Worm (Caenorhabditis elegans) whole organism, midembryonic: ENCODE data around the gene srw-77.

Experiments
- T22C8.4 ChIP-seq: fragments of 200-800 bp; sonication (Bioruptor generic); IDR thresholded peaks from 2 replicates; pipeline ENCODE4 v1.3.6; 2022; ENCODE audit warnings: missing genetic modification characterization, missing compliant biosample characterization
- flt-1 ChIP-seq: fragments of 200-800 bp; sonication (Bioruptor generic); IDR thresholded peaks from 2 replicates; pipeline ENCODE4 v1.3.6; 2022; ENCODE audit warnings: missing genetic modification characterization, missing compliant biosample characterization
- tab-1 ChIP-seq: fragments of 200-800 bp; sonication (Bioruptor generic); IDR thresholded peaks from 2 replicates; pipeline ENCODE4 v1.3.6; 2022; ENCODE audit warnings: missing genetic modification characterization, missing compliant biosample characterization
- ztf-29 ChIP-seq: fragments of 200-800 bp; sonication (Bioruptor generic); IDR thresholded peaks from 2 replicates; pipeline ENCODE4 v1.3.6; 2022; ENCODE audit warnings: missing genetic modification reagents, missing genetic modification characterization, missing compliant biosample characterization

- TF ChIP-seq flt-1 (GFP tag; lab: Robert Waterston, UW) (no peak), T22C8.4 (GFP tag; lab: Robert Waterston, UW) (no peak), tab-1 (GFP tag; lab: Robert Waterston, UW) (no peak), ztf-29 (GFP tag; lab: Robert Waterston, UW) (no peak)
Observed at ce11 chrV:16629600-16629999, 13.9 kb downstream of the srw-77 start, which contains the start of gene srd-21.
